Worm (Caenorhabditis elegans) whole organism, L4/young adult: ENCODE measurements around the gene F28H7.2.

Experiments
- W03F9.2 ChIP-seq: fragments of 150-350 bp; optimal IDR thresholded peaks from 2 replicates; lab custom pipeline; 2014; ENCODE audit warnings: missing biosample characterization, missing genetic modification characterization
- dao-5 ChIP-seq: sonication (generic microtip); optimal IDR thresholded peaks from 2 replicates; lab custom pipeline; 2016; ENCODE audit warnings: missing genotype, missing genetic modification characterization, moderate library complexity, missing compliant biosample characterization
- him-1 ChIP-seq: sonication (generic microtip); optimal IDR thresholded peaks from 2 replicates; lab custom pipeline; 2016; ENCODE audit warnings: missing genotype, missing genetic modification reagents, missing genetic modification characterization, missing compliant biosample characterization

F28H7.2 gene

ce11 chrV:10747263-10747951, at the start of gene F28H7.2, which contains the start of gene selt-1.2:
TSS of gene F28H7.2 (plus strand) at chrV:10747901.
TSS of gene selt-1.2 (minus strand) at chrV:10747363.
- TF ChIP-seq dao-5 (tag; lab: Kevin White, UChicago) (no peak), him-1 (tag; lab: Kevin White, UChicago) (no peak), W03F9.2 (tag; lab: Kevin White, UChicago) (no peak)

ce11 chrV:10699122-10699521, 48.6 kb upstream of the F28H7.2 start:
- no peak for TF ChIP-seq dao-5 (tag; lab: Kevin White, UChicago)
- TF ChIP-seq him-1 (tag; lab: Kevin White, UChicago), result no peak
- TF ChIP-seq W03F9.2 (tag; lab: Kevin White, UChicago), result no peak

- TF ChIP-seq W03F9.2 (tag; lab: Kevin White, UChicago) (no peak), dao-5 (tag; lab: Kevin White, UChicago) (no peak), him-1 (tag; lab: Kevin White, UChicago) (no peak)
Measured at ce11 chrV:10702249-10702648, 45.5 kb upstream of the F28H7.2 start, which contains the start of gene pph-1. TSS of gene pph-1 (plus strand) at chrV:10702549.

DNA sequence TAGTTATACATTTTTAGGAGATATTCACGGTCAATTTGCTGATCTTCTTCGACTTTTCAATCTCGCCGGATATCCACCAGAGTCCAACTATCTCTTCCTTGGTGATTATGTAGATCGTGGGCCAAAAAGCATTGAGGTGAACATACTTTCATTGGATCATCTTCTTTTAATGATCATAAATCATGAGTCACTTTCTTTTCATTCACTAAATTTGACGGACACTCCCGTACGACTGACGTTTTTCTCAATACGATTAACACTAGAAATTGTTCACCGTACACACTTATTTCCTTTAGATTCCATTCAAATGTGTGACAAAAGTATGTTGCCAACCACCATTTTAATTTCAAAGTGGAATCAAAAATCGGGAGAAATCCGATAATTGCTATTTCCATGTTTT, 44.8 kb upstream of the F28H7.2 start:
- TF ChIP-seq W03F9.2 (tag; lab: Kevin White, UChicago), result no peak
- no peak for TF ChIP-seq him-1 (tag; lab: Kevin White, UChicago)
- TF ChIP-seq dao-5 (tag; lab: Kevin White, UChicago), result no peak

DNA sequence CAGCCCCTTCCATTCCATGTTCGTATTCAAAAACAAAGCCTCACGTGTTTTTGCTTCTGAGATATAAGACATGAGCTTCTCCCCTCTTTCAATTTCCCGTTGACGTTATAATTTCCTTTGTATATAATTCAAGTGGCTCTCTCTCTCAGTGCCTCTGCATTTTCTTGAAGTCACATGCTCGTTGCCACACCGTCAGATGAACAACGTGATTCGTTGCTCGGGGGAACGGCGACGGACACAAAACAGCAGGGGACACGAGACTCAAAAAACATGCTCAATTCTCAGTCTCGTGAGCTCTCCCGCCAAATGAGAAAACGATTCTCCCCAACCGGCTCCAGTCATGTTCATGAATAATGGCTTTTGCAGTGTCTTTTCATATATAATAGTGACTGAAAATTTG, 39.4 kb upstream of the F28H7.2 start:
- no peak for TF ChIP-seq W03F9.2 (tag; lab: Kevin White, UChicago)
- no peak for TF ChIP-seq dao-5 (tag; lab: Kevin White, UChicago)
- no peak for TF ChIP-seq him-1 (tag; lab: Kevin White, UChicago)

- TF ChIP-seq W03F9.2 (tag; lab: Kevin White, UChicago), result no peak
- TF ChIP-seq dao-5 (tag; lab: Kevin White, UChicago), result no peak
- TF ChIP-seq him-1 (tag; lab: Kevin White, UChicago), result no peak
Measured at ce11 chrV:10709385-10709784, 38.3 kb upstream of the F28H7.2 start.

ce11 chrV:10711004-10711403, 36.7 kb upstream of the F28H7.2 start:
- TF ChIP-seq him-1 (tag; lab: Kevin White, UChicago) (no peak), dao-5 (tag; lab: Kevin White, UChicago) (no peak), W03F9.2 (tag; lab: Kevin White, UChicago) (no peak)

DNA sequence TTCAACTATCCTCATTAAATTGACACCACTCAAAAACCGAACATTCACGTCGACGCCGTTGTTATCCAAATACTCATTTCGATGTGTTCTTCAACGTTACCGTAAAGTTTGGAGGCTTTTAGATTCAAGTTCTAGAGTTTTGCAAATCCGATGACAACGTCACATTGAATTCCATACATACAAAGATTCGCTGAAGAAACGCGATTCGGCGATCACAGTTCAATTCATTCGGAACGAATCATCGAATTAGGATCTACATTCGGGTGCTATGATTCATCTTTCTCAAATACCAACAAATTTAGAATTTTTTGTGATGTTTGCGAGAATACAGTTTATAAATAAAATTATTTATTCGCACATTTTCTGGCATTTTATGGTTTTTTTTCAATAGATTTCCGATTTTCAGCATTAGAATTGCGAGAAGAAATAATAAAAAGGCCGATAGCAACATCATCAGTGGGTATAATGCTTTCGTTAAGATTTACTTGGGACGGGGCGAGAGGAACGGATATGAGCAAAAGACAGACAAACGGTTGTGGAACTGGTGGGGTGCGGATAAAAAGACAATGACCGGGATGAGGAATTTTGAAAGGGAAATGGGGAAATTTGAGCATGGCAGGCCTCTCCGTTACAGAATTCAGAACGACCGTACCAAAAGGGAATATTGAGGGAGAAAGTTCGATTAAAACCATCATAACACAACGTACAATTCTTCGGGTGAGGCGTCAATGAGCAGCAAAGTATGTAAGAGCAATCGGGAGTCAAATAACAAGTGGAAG, 35.7 kb upstream of the F28H7.2 start:
- no peak for TF ChIP-seq W03F9.2 (tag; lab: Kevin White, UChicago)
- TF ChIP-seq dao-5 (tag; lab: Kevin White, UChicago), result no peak
- TF ChIP-seq him-1 (tag; lab: Kevin White, UChicago), result no peak

DNA sequence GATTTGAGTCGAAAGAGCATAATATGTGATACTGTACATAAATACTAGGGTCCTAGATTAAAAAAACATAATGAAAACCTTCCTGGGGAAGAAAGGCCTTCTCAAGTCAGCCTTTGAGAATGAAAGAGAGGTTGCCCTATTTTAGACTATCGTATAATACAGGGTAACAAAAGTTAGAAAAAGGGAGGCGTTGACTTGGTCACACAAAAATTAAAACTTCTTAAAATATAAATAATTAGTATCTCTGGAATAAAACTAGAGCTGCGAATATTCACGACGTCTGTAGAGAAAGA, 35.1 kb upstream of the F28H7.2 start:
- TF ChIP-seq W03F9.2 (tag; lab: Kevin White, UChicago) (no peak), dao-5 (tag; lab: Kevin White, UChicago) (no peak), him-1 (tag; lab: Kevin White, UChicago) (no peak)

DNA sequence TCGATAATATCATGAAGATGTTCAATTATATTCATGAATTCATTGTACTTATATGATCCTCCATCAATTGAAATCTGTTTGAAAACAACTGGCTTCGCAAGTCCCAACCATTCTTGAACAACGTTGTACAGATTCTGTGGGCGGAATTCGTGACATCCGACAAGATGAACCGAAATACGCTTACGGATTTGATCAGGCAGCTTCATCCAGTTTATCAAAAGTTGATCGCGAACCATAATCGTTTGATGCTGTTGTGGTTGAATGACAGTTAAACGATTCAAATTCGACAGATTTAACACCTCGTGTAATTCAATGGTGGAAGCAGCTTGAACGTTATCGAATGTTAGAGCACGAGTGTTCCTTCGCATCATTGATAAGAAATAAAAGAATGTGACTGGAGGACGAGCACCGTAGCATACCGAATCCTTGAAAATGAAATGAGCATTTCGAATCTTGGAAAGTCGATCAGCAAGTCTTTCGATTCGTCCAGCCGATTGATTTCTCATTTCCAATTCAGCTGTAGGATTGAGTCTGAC, 33.9 kb upstream of the F28H7.2 start:
- no peak for TF ChIP-seq him-1 (tag; lab: Kevin White, UChicago)
- TF ChIP-seq W03F9.2 (tag; lab: Kevin White, UChicago), result no peak
- no peak for TF ChIP-seq dao-5 (tag; lab: Kevin White, UChicago)

DNA sequence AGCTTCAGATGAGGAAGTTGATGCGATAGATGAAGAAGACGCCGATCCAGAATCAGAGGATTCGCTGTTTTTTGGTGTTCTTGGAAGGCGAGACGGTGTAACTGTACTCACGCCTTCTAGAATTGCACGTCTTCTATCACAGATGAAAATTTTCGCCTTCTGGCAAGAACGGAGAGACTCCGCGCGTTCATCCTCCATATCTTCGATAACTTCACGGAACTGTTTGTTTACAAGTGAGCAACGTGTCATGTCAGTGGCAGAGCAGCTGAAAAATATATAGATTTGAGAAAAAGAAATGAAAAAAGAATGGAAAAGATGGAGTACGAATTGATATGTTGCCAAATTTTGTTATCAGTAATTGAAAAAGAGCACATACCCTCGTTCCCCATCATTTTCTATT, 33.1 kb upstream of the F28H7.2 start:
- TF ChIP-seq W03F9.2 (tag; lab: Kevin White, UChicago) (no peak), dao-5 (tag; lab: Kevin White, UChicago) (no peak), him-1 (tag; lab: Kevin White, UChicago) (no peak)

- no peak for TF ChIP-seq dao-5 (tag; lab: Kevin White, UChicago)
- TF ChIP-seq W03F9.2 (tag; lab: Kevin White, UChicago), result peak; percentile 40
- peak; percentile 91 for TF ChIP-seq him-1 (tag; lab: Kevin White, UChicago)
Measured at ce11 chrV:10715158-10716152, 32.2 kb upstream of the F28H7.2 start.
